Worm (Caenorhabditis elegans) whole organism, late embryonic: ENCODE data around the gene C23H3.5.

ENCODE experiments used
- ceh-30 ChIP-seq: fragments of 150-350 bp; optimal IDR thresholded peaks from 2 replicates; lab custom pipeline; 2014; ENCODE audit warnings: missing biosample characterization, missing genetic modification characterization
- ceh-45 ChIP-seq: fragments of 200-800 bp; sonication (Bioruptor generic); IDR thresholded peaks from 2 replicates; pipeline ENCODE4 v1.3.6; 2022; ENCODE audit warnings: missing genetic modification reagents, missing genetic modification characterization, missing compliant biosample characterization
- dve-1 ChIP-seq: sonication (generic microtip); optimal IDR thresholded peaks from 2 replicates; lab custom pipeline; 2017; ENCODE audit warnings: antibody characterized with exemption, mild to moderate bottlenecking, missing genetic modification characterization, missing compliant biosample characterization
- elt-4 ChIP-seq: sonication (generic microtip); optimal IDR thresholded peaks from 2 replicates; lab custom pipeline; 2016; ENCODE audit warnings: missing genetic modification characterization, missing compliant biosample characterization
- fkh-10 ChIP-seq: fragments of 150-350 bp; optimal IDR thresholded peaks from 2 replicates; lab custom pipeline; 2014; ENCODE audit warnings: missing biosample characterization, missing genetic modification reagents, missing genetic modification characterization
- hlh-15 ChIP-seq: sonication (generic microtip); optimal IDR thresholded peaks from 2 replicates; lab custom pipeline; 2016; ENCODE audit warnings: missing genetic modification characterization, missing compliant biosample characterization
- nhr-11 ChIP-seq: fragments of 150-350 bp; optimal IDR thresholded peaks from 2 replicates; lab custom pipeline; 2014; ENCODE audit warnings: missing biosample characterization, missing genetic modification characterization
- nhr-232 ChIP-seq: sonication (generic microtip); optimal IDR thresholded peaks from 2 replicates; lab custom pipeline; 2016; ENCODE audit warnings: missing genetic modification characterization, missing compliant biosample characterization
- sox-4 ChIP-seq: sonication (generic microtip); optimal IDR thresholded peaks from 2 replicates; lab custom pipeline; 2017; ENCODE audit warnings: mild to moderate bottlenecking, missing genetic modification characterization, inconsistent platforms, missing compliant biosample characterization

DNA sequence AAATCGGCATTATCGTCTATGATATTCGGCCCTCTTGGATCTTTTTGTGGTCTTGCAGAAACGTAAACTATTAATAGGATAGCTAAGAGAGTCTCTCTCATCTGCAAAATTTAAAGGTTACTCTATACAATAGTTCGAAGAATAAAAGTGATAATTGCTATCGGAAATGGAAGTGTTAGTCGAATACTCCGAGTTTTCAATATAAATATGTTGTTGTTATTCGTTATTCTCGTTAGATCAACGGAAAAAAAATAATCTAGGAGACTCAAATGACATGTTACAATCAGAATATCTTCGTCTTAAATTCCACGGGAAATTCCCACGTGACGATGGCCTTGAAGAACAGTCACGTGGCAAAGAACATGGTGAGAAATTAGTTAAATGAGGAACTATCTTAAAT lies 7.8 kb downstream of the C23H3.5 start, which contains the start of gene tre-5:
- TF ChIP-seq sox-4 (tag; lab: Kevin White, UChicago) (no peak), hlh-15 (tag; lab: Kevin White, UChicago) (no peak), fkh-10 (GFP tag; lab: Kevin White, UChicago) (no peak), dve-1 (tag; lab: Kevin White, UChicago) (no peak), elt-4 (no peak), ceh-45 (GFP tag; lab: Robert Waterston, UW) (no peak), nhr-232 (no peak), nhr-11 (tag; lab: Kevin White, UChicago) (no peak), ceh-30 (no peak)
